Worm (Caenorhabditis elegans): Measurements from ENCODE around the gene elo-5.

Gene elo-5

DNA sequence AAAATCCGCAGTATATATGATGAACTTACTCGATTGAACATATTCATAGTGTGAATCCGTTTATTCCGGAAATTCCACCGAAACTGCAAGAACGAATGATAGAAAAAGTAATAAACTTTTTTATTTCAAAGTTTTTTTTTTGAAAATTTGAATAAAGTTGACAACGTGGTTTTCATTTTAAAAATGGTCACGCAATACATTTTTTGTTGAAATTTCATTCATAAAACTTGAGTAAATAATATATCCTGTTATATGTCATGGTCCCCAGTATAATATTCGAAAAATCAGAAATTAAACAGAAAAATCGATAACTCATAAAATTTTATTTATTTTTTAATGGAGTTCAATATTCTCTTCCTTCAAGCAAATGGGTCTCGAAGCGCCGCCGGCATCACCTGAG, 34.2 kb upstream of the elo-5 start, which contains the start of gene ZK616.65:
Gene ZK616.65, minus strand, starts transcription at position 101 of the 400 bp plus-strand sequence.
- TF ChIP-seq hlh-6 (tag; optimal IDR thresholded peaks at IDR 0.05) (no peak), mec-3 (tag; optimal IDR thresholded peaks at IDR 0.05; ENCODE audit: borderline replicate concordance) (no peak), rnt-1 (tag; optimal IDR thresholded peaks at IDR 0.05) (no peak), lim-6 (tag; optimal IDR thresholded peaks at IDR 0.05) (no peak), K09A11.1 (tag; optimal IDR thresholded peaks at IDR 0.05; ENCODE audit: insufficient read depth) (no peak), ceh-2 (tag; optimal IDR thresholded peaks at IDR 0.05) (no peak), zip-5 (tag; optimal IDR thresholded peaks at IDR 0.05) (no peak), fkh-10 (GFP tag; optimal IDR thresholded peaks at IDR 0.05) (no peak), che-1 (tag; optimal IDR thresholded peaks at IDR 0.05) (no peak), ztf-16 (tag; optimal IDR thresholded peaks at IDR 0.05) (no peak), C38D4.7 (GFP tag; optimal IDR thresholded peaks at IDR 0.05) (no peak), fax-1 (tag; optimal IDR thresholded peaks at IDR 0.05) (no peak), unc-86 (tag; optimal IDR thresholded peaks at IDR 0.05) (no peak), K02D7.2 (tag; optimal IDR thresholded peaks at IDR 0.05) (no peak), elt-4 (tag; optimal IDR thresholded peaks at IDR 0.05) (no peak), sox-4 (tag; optimal IDR thresholded peaks at IDR 0.05) (no peak)

- TF ChIP-seq odd-2 (tag; optimal IDR thresholded peaks at IDR 0.05): no peak
- no peak for TF ChIP-seq ceh-30 (tag; optimal IDR thresholded peaks at IDR 0.05)
- TF ChIP-seq unc-42 (tag; optimal IDR thresholded peaks at IDR 0.05): no peak
- TF ChIP-seq pha-4 (tag; optimal IDR thresholded peaks at IDR 0.05): no peak
- no peak for TF ChIP-seq syd-9 (tag; optimal IDR thresholded peaks at IDR 0.05)
- no peak for TF ChIP-seq eyg-1 (tag; optimal IDR thresholded peaks at IDR 0.05)
- no peak for TF ChIP-seq ceh-19 (GFP tag; optimal IDR thresholded peaks at IDR 0.05)
- no peak for TF ChIP-seq sdc-2 (tag; optimal IDR thresholded peaks at IDR 0.05)
- no peak for TF ChIP-seq ceh-14 (tag; optimal IDR thresholded peaks at IDR 0.05)
- TF ChIP-seq fkh-6 (tag; optimal IDR thresholded peaks at IDR 0.05): no peak
- no peak for TF ChIP-seq nfya-1 (tag; optimal IDR thresholded peaks at IDR 0.05)
- TF ChIP-seq hlh-13 (GFP tag; optimal IDR thresholded peaks at IDR 0.05): no peak
- TF ChIP-seq C38D4.7 (GFP tag; optimal IDR thresholded peaks at IDR 0.05): no peak
- no peak for TF ChIP-seq ceh-24 (tag; optimal IDR thresholded peaks at IDR 0.05)
Observed at ce11 chrIV:5409112-5409511, 32.2 kb upstream of the elo-5 start.

- no peak for TF ChIP-seq hlh-15 (tag; optimal IDR thresholded peaks at IDR 0.05)
- no peak for TF ChIP-seq ref-2 (tag; optimal IDR thresholded peaks at IDR 0.05)
- no peak for TF ChIP-seq unc-86 (tag; optimal IDR thresholded peaks at IDR 0.05)
- TF ChIP-seq ceh-24 (tag; optimal IDR thresholded peaks at IDR 0.05): no peak
- no peak for TF ChIP-seq unc-55 (GFP tag; optimal IDR thresholded peaks at IDR 0.05)
- TF ChIP-seq ceh-31 (tag; optimal IDR thresholded peaks at IDR 0.05): no peak
- no peak for TF ChIP-seq lim-6 (tag; optimal IDR thresholded peaks at IDR 0.05)
- TF ChIP-seq C38D4.7 (GFP tag; optimal IDR thresholded peaks at IDR 0.05): no peak
- TF ChIP-seq pha-4 (tag; optimal IDR thresholded peaks at IDR 0.05): no peak
- no peak for TF ChIP-seq syd-9 (tag; optimal IDR thresholded peaks at IDR 0.05)
- no peak for TF ChIP-seq hlh-6 (tag; optimal IDR thresholded peaks at IDR 0.05)
- no peak for TF ChIP-seq mec-3 (tag; optimal IDR thresholded peaks at IDR 0.05; ENCODE audit: borderline replicate concordance)
- TF ChIP-seq ceh-45 (GFP tag; IDR thresholded peaks at IDR 0.05): no peak
- TF ChIP-seq ttx-3 (tag; optimal IDR thresholded peaks at IDR 0.05): no peak
- TF ChIP-seq C08G9.2 (tag; optimal IDR thresholded peaks at IDR 0.05): no peak
- no peak for TF ChIP-seq eyg-1 (tag; optimal IDR thresholded peaks at IDR 0.05)
Observed at ce11 chrIV:5405345-5405744, 28.4 kb upstream of the elo-5 start, which contains the start of gene ZK616.61. Gene ZK616.61, plus strand, starts transcription at chrIV:5405645.

DNA sequence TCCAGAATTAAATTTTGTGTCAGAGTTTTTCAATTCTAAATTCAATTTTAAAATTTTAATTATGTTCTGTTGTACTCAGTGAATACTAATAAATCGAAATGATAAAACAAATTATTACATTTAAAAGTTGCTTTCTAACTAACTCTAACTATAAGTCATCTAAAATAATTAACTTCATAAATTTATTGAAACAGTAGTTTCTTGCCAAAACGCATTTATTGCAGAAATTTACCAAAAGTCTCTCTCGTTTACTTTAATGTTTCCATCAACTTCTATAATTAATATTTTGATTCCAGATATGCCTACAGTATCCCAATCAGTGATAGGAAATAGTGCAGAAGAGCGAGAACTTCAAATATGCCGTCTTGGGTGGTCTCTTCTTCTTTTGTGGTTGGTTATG, 23.7 kb upstream of the elo-5 start, which contains the start of gene ZK616.1:
Gene ZK616.1, plus strand, starts transcription at position 301 of the 400 bp plus-strand sequence.
- TF ChIP-seq elt-4 (tag; optimal IDR thresholded peaks at IDR 0.05) (no peak), sox-4 (tag; optimal IDR thresholded peaks at IDR 0.05) (no peak), odd-2 (tag; optimal IDR thresholded peaks at IDR 0.05) (no peak), lim-6 (tag; optimal IDR thresholded peaks at IDR 0.05) (no peak), npax-4 (tag; optimal IDR thresholded peaks at IDR 0.05) (no peak), ceh-22 (tag; optimal IDR thresholded peaks at IDR 0.05) (no peak), ceh-2 (tag; optimal IDR thresholded peaks at IDR 0.05) (no peak), ceh-6 (GFP tag; optimal IDR thresholded peaks at IDR 0.05) (no peak), zip-5 (tag; optimal IDR thresholded peaks at IDR 0.05) (no peak), fax-1 (tag; optimal IDR thresholded peaks at IDR 0.05) (no peak), dve-1 (tag; optimal IDR thresholded peaks at IDR 0.05) (no peak), ceh-30 (tag; optimal IDR thresholded peaks at IDR 0.05) (no peak), sdc-2 (tag; optimal IDR thresholded peaks at IDR 0.05) (no peak)
